Worm (Caenorhabditis elegans) whole organism, L4 larva: ENCODE results near the gene tost-1.

Experiments
- ZK546.5 ChIP-seq, 2 experiments: sonication (generic microtip); optimal IDR thresholded peaks; 2 replicates each; lab custom pipeline; 2017; ENCODE audit warnings: missing biosample characterization in 2 of 2, missing genetic modification characterization in 2 of 2
- ces-1 ChIP-seq: fragments of 150-350 bp; sonication (generic microtip); optimal IDR thresholded peaks from 4 replicates; lab custom pipeline; 2014; ENCODE audit warnings: missing biosample characterization, missing genetic modification reagents, missing genetic modification characterization
- nhr-237 ChIP-seq: sonication (generic microtip); optimal IDR thresholded peaks from 2 replicates; lab custom pipeline; 2017; ENCODE audit warnings: missing biosample characterization, missing genetic modification characterization

DNA sequence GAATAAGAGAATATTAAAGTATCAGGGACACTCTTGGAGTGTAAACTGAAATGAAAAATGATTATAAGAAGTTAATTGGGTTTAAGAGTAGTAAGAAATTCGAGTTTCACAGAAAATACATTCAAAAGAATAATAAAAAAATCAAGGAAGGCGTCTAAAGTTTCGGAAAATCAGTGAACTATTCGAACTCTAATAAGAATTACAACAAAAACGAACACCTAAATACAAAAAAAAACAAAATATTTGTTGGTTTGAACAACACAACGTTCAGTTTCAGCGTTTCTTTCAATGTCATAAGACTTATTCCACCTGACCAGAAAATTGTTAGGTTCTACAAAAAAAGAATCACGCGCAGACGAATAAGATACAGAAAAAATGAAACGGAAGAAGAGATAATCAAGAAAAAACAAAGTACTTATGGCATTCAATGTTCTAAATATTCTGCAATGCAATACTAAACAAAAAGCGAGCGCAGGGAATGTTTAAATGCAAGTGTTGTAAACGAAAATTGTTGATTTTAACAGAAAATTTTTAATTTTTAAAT, 21.0 kb upstream of the tost-1 start, which contains the start of gene nhl-2:
- TF ChIP-seq ces-1 (GFP tag; lab: Kevin White, UChicago): no peak
- no peak for TF ChIP-seq ZK546.5 (tag; optimal IDR thresholded peaks at IDR 0.05; lab: Kevin White, UChicago)
- no peak for TF ChIP-seq nhr-237 (tag; lab: Kevin White, UChicago)
